Fruit fly (Drosophila melanogaster) whole organism, prepupa: ENCODE measurements around the gene Ldh.

ENCODE experiments used
- CG31627 ChIP-seq: fragments of 200-800 bp; sonication (Bioruptor generic); optimal IDR thresholded peaks from 3 replicates; lab custom pipeline; 2016; ENCODE audit warnings: missing biosample characterization, missing genetic modification characterization
- CG4318 ChIP-seq: fragments of 200-800 bp; sonication (Bioruptor generic); optimal IDR thresholded peaks from 3 replicates; lab custom pipeline; 2017; ENCODE audit warnings: missing biosample characterization, mild to moderate bottlenecking, missing genetic modification characterization
- CG7368 ChIP-seq: fragments of 200-800 bp; sonication (Bioruptor generic); optimal IDR thresholded peaks from 3 replicates; lab custom pipeline; 2016; ENCODE audit warnings: missing biosample characterization, missing genetic modification characterization
- Eip78C ChIP-seq: fragments of 200-800 bp; sonication (Bioruptor generic); peaks from one replicate; lab custom pipeline; 2016; ENCODE audit warnings: missing biosample characterization, missing genetic modification characterization
- net ChIP-seq: fragments of 200-800 bp; sonication (Bioruptor generic); optimal IDR thresholded peaks from 3 replicates; lab custom pipeline; 2016; ENCODE audit warnings: missing biosample characterization, missing genetic modification characterization
- svp ChIP-seq: fragments of 200-800 bp; sonication (Bioruptor generic); peaks from one replicate; lab custom pipeline; 2016; ENCODE audit warnings: missing biosample characterization, missing genetic modification characterization

dm6 chr3L:6308596-6308995 lies 46.1 kb upstream of the Ldh start:
- peak; percentile 13 for TF ChIP-seq CG7368 (GFP tag; lab: Kevin White, UChicago)
- peak; percentile 23 for TF ChIP-seq net (GFP tag; lab: Kevin White, UChicago)
- peak; percentile 89 for TF ChIP-seq Eip78C (GFP tag; lab: Kevin White, UChicago)
- TF ChIP-seq svp (GFP tag; lab: Kevin White, UChicago), result peak; percentile 2
- TF ChIP-seq CG31627 (GFP tag; lab: Kevin White, UChicago), result no peak
- TF ChIP-seq CG4318 (GFP tag; lab: Kevin White, UChicago), result peak; percentile 65
